Fruit fly (Drosophila melanogaster) whole organism, embryonic: ENCODE measurements around the gene CG13062.

Source experiments
- Atf3 ChIP-seq: fragments of 200-800 bp; sonication (Bioruptor generic); optimal IDR thresholded peaks from 3 replicates; lab custom pipeline; 2016; ENCODE audit warnings: missing biosample characterization, missing genetic modification characterization
- Blimp-1 ChIP-seq: fragments of 200-800 bp; sonication (Bioruptor generic); optimal IDR thresholded peaks from 3 replicates; lab custom pipeline; 2018; ENCODE audit warnings: missing biosample characterization, missing genetic modification characterization, mild to moderate bottlenecking, moderate library complexity, missing genetic modification reagents
- CG11504 ChIP-seq: fragments of 200-800 bp; sonication (Bioruptor generic); optimal IDR thresholded peaks from 3 replicates; lab custom pipeline; 2019; ENCODE audit warnings: missing biosample characterization, mild to moderate bottlenecking, missing genetic modification characterization, moderate library complexity
- CG12236 ChIP-seq: fragments of 200-800 bp; sonication (Bioruptor generic); optimal IDR thresholded peaks from 2 replicates; lab custom pipeline; 2016; ENCODE audit warnings: missing biosample characterization, missing genetic modification characterization
- CG1233 ChIP-seq: fragments of 200-800 bp; sonication (Bioruptor generic); optimal IDR thresholded peaks from 4 replicates; lab custom pipeline; 2018; ENCODE audit warnings: missing biosample characterization, mild to moderate bottlenecking, missing genetic modification characterization
- CG12659 ChIP-seq: fragments of 200-800 bp; sonication (Bioruptor generic); optimal IDR thresholded peaks from 3 replicates; lab custom pipeline; 2017; ENCODE audit warnings: mild to moderate bottlenecking, missing biosample characterization, missing genetic modification reagents, missing genetic modification characterization
- CG15269 ChIP-seq: fragments of 200-800 bp; sonication (Bioruptor generic); optimal IDR thresholded peaks from 2 replicates; lab custom pipeline; 2018; ENCODE audit warnings: missing biosample characterization, mild to moderate bottlenecking, missing genetic modification characterization, moderate library complexity
- CG1529 ChIP-seq: fragments of 200-800 bp; sonication (Bioruptor generic); optimal IDR thresholded peaks from 3 replicates; lab custom pipeline; 2018; ENCODE audit warnings: missing biosample characterization, missing genetic modification characterization
- CG15696 ChIP-seq: fragments of 200-800 bp; sonication (Bioruptor generic); optimal IDR thresholded peaks from 2 replicates; lab custom pipeline; 2019; ENCODE audit warnings: missing biosample characterization, mild to moderate bottlenecking, missing genetic modification characterization, moderate library complexity
- CG1647 ChIP-seq: fragments of 200-800 bp; sonication (Bioruptor generic); optimal IDR thresholded peaks from 3 replicates; lab custom pipeline; 2016; ENCODE audit warnings: missing biosample characterization, missing genetic modification characterization
- CG2120 ChIP-seq: fragments of 200-800 bp; sonication (Bioruptor generic); optimal IDR thresholded peaks from 3 replicates; lab custom pipeline; 2016; ENCODE audit warnings: missing biosample characterization, missing genetic modification characterization
- CG30020 ChIP-seq: fragments of 200-800 bp; optimal IDR thresholded peaks from 2 replicates; lab custom pipeline; 2019; ENCODE audit warnings: missing biosample characterization, mild to moderate bottlenecking, missing genetic modification characterization, moderate library complexity
- CG3163 ChIP-seq: fragments of 200-800 bp; sonication (Bioruptor generic); optimal IDR thresholded peaks from 3 replicates; lab custom pipeline; 2016; ENCODE audit warnings: missing biosample characterization, missing genetic modification characterization
- CG34376 ChIP-seq: fragments of 200-800 bp; sonication (Bioruptor generic); optimal IDR thresholded peaks from 2 replicates; lab custom pipeline; 2018; ENCODE audit warnings: missing biosample characterization, mild to moderate bottlenecking, missing genetic modification characterization
- CG6765 ChIP-seq: fragments of 200-800 bp; sonication (Bioruptor generic); optimal IDR thresholded peaks from 3 replicates; lab custom pipeline; 2017; ENCODE audit warnings: missing biosample characterization, mild to moderate bottlenecking, missing genetic modification characterization
- CG7556 ChIP-seq: fragments of 200-800 bp; sonication (Bioruptor generic); optimal IDR thresholded peaks from 2 replicates; lab custom pipeline; 2017; ENCODE audit warnings: missing biosample characterization, mild to moderate bottlenecking, missing genetic modification characterization
- CG7839 ChIP-seq: fragments of 200-800 bp; sonication (Bioruptor generic); optimal IDR thresholded peaks from 3 replicates; lab custom pipeline; 2018; ENCODE audit warnings: missing biosample characterization, mild to moderate bottlenecking, missing genetic modification characterization, moderate library complexity
- CG8359 ChIP-seq: fragments of 200-800 bp; sonication (Bioruptor generic); optimal IDR thresholded peaks from 2 replicates; lab custom pipeline; 2017; ENCODE audit warnings: missing biosample characterization, mild to moderate bottlenecking, missing genetic modification characterization, borderline replicate concordance
- CG9727 ChIP-seq: fragments of 200-800 bp; sonication (Bioruptor generic); optimal IDR thresholded peaks from 3 replicates; lab custom pipeline; 2017; ENCODE audit warnings: missing biosample characterization, mild to moderate bottlenecking, missing genetic modification characterization
- CG9797 ChIP-seq: fragments of 200-800 bp; sonication (Bioruptor generic); optimal IDR thresholded peaks from 3 replicates; lab custom pipeline; 2018; ENCODE audit warnings: missing biosample characterization, mild to moderate bottlenecking, missing genetic modification characterization
- CoRest ChIP-seq: fragments of 200-800 bp; sonication (Bioruptor generic); optimal IDR thresholded peaks from 3 replicates; lab custom pipeline; 2018; ENCODE audit warnings: missing biosample characterization, mild to moderate bottlenecking, missing genetic modification characterization, moderate library complexity
- Deaf1 ChIP-seq: fragments of 200-800 bp; optimal IDR thresholded peaks from 3 replicates; lab custom pipeline; 2019; ENCODE audit warnings: missing biosample characterization, mild to moderate bottlenecking, missing genetic modification characterization, moderate library complexity
- Doc2 ChIP-seq: fragments of 200-800 bp; sonication (Bioruptor generic); IDR thresholded peaks from 2 replicates; pipeline ENCODE4 v1.3.6; 2022; ENCODE audit warnings: missing biosample characterization, missing genetic modification characterization
- H2.0 ChIP-seq: fragments of 200-800 bp; sonication (Bioruptor generic); IDR thresholded peaks from 2 replicates; pipeline ENCODE4 v1.3.6; 2022; ENCODE audit warnings: missing biosample characterization, missing genetic modification characterization
- Mad ChIP-seq: fragments of 200-800 bp; sonication (Bioruptor generic); optimal IDR thresholded peaks from 2 replicates; lab custom pipeline; 2016; ENCODE audit warnings: missing biosample characterization, missing genetic modification characterization
- Oli ChIP-seq: fragments of 200-800 bp; sonication (Bioruptor generic); optimal IDR thresholded peaks from 2 replicates; lab custom pipeline; 2018; ENCODE audit warnings: missing biosample characterization, mild to moderate bottlenecking, missing genetic modification characterization, moderate library complexity
- Ptx1 ChIP-seq: fragments of 200-800 bp; sonication (Bioruptor generic); IDR thresholded peaks from 2 replicates; pipeline ENCODE4 v1.3.6; 2022; ENCODE audit warnings: missing biosample characterization, missing genetic modification characterization
- Scr ChIP-seq: fragments of 200-800 bp; sonication (Bioruptor generic); IDR thresholded peaks from 2 replicates; pipeline ENCODE4 v1.3.6; 2022; ENCODE audit warnings: missing biosample characterization, missing genetic modification characterization; ENCODE audit not compliant: partially characterized antibody
- Sox102F ChIP-seq: fragments of 200-800 bp; sonication (Bioruptor generic); optimal IDR thresholded peaks from 2 replicates; lab custom pipeline; 2018; ENCODE audit warnings: missing biosample characterization, mild to moderate bottlenecking, missing genetic modification characterization, moderate library complexity
- al ChIP-seq: fragments of 200-800 bp; sonication (Bioruptor generic); IDR thresholded peaks from 2 replicates; pipeline ENCODE4 v1.3.6; 2022; ENCODE audit warnings: missing biosample characterization, missing genetic modification characterization
- bigmax ChIP-seq: fragments of 200-800 bp; sonication (Bioruptor generic); optimal IDR thresholded peaks from 2 replicates; lab custom pipeline; 2018; ENCODE audit warnings: missing biosample characterization, mild to moderate bottlenecking, missing genetic modification characterization
- dysf ChIP-seq: fragments of 200-800 bp; sonication (Bioruptor generic); IDR thresholded peaks from 3 replicates; pipeline ENCODE4 v1.3.6; 2022; ENCODE audit warnings: missing biosample characterization, missing genetic modification characterization
- gem ChIP-seq: fragments of 200-800 bp; sonication (Bioruptor generic); optimal IDR thresholded peaks from 2 replicates; lab custom pipeline; 2019; ENCODE audit warnings: missing biosample characterization, mild to moderate bottlenecking, missing genetic modification characterization, moderate library complexity
- gsb-n ChIP-seq: fragments of 200-800 bp; sonication (Bioruptor generic); optimal IDR thresholded peaks from 3 replicates; lab custom pipeline; 2018; ENCODE audit warnings: missing biosample characterization, mild to moderate bottlenecking, missing genetic modification characterization
- hkb ChIP-seq, 2 experiments: fragments of 200-800 bp in 1 of 2; fragments of >200 bp in 1 of 2; sonication (Bioruptor generic) in 1 of 2; IDR thresholded peaks in 1 of 2; optimal IDR thresholded peaks in 1 of 2; 2 replicates each; pipeline versions ENCODE4 v1.3.6 to Lab custom; 2017 to 2022; ENCODE audit warnings: missing biosample characterization in 1 of 2, missing genetic modification characterization in 1 of 2
- kay ChIP-seq: fragments of 200-800 bp; sonication (Bioruptor generic); optimal IDR thresholded peaks from 2 replicates; lab custom pipeline; 2016; ENCODE audit warnings: missing biosample characterization, missing genetic modification characterization
- nmo ChIP-seq: fragments of 200-800 bp; sonication (Bioruptor generic); optimal IDR thresholded peaks from 2 replicates; lab custom pipeline; 2018; ENCODE audit warnings: missing biosample characterization, mild to moderate bottlenecking, missing genetic modification characterization, moderate library complexity
- oc ChIP-seq: fragments of 200-800 bp; sonication (Bioruptor generic); optimal IDR thresholded peaks from 2 replicates; lab custom pipeline; 2018; ENCODE audit warnings: missing biosample characterization, mild to moderate bottlenecking, missing genetic modification characterization, moderate library complexity
- org-1 ChIP-seq: fragments of 200-800 bp; sonication (Bioruptor generic); optimal IDR thresholded peaks from 2 replicates; lab custom pipeline; 2017; ENCODE audit warnings: missing biosample characterization, missing genetic modification characterization
- row ChIP-seq: fragments of 200-800 bp; sonication (Bioruptor generic); IDR thresholded peaks from 3 replicates; pipeline ENCODE4 v1.3.6; 2022; ENCODE audit warnings: missing biosample characterization, missing genetic modification characterization
- slou ChIP-seq: fragments of 200-800 bp; sonication (Bioruptor generic); optimal IDR thresholded peaks from 3 replicates; lab custom pipeline; 2016; ENCODE audit warnings: missing biosample characterization, missing genetic modification characterization
- tna ChIP-seq: fragments of 200-800 bp; sonication (Bioruptor generic); IDR thresholded peaks from 2 replicates; pipeline ENCODE4 v1.3.6; 2022; ENCODE audit warnings: missing biosample characterization, missing genetic modification characterization; ENCODE audit not compliant: partially characterized antibody
- toy ChIP-seq: fragments of 200-800 bp; sonication (Bioruptor generic); IDR thresholded peaks from 2 replicates; pipeline ENCODE4 v1.3.6; 2022; ENCODE audit warnings: missing biosample characterization, missing genetic modification characterization
- unpg ChIP-seq: fragments of 200-800 bp; sonication (Bioruptor generic); optimal IDR thresholded peaks from 3 replicates; lab custom pipeline; 2018; ENCODE audit warnings: missing biosample characterization, mild to moderate bottlenecking, missing genetic modification characterization, moderate library complexity

CG13062 gene

DNA sequence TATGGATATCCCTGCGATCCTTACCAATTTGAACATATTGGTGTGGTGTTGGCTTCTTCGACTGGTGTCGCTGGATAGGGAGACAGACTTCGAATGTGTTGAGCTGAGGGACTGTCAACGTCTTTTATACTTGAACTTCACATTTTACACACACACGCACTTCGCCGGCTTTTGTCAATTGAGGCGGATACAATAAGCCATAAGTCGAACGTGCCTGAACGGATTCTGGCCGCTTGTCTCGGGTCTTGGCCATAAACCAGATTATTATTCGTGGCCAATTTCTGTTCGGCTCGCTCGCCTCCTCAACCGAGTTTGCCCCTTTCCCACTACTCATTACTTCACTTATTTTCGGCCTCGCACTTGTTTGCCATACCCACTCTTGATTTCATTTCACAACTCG is 11.0 kb upstream of the CG13062 start, which contains the start of gene CG13044:
CG13044 (minus strand) TSS at position 101 of the 400 bp plus-strand sequence.
- TF ChIP-seq CG12236 (GFP tag; lab: Kevin White, UChicago) = no peak
- no peak for TF ChIP-seq kay (GFP tag; lab: Kevin White, UChicago)
- TF ChIP-seq Blimp-1 (GFP tag; lab: Kevin White, UChicago) = peak; percentile 16
- no peak for TF ChIP-seq al (GFP tag; lab: Robert Waterston, UW)
- TF ChIP-seq Atf3 (GFP tag; lab: Kevin White, UChicago) = no peak
- no peak for TF ChIP-seq Scr (GFP tag; lab: Robert Waterston, UW)
- no peak for TF ChIP-seq slou (GFP tag; lab: Kevin White, UChicago)
- no peak for TF ChIP-seq CG1529
- no peak for TF ChIP-seq Doc2

DNA sequence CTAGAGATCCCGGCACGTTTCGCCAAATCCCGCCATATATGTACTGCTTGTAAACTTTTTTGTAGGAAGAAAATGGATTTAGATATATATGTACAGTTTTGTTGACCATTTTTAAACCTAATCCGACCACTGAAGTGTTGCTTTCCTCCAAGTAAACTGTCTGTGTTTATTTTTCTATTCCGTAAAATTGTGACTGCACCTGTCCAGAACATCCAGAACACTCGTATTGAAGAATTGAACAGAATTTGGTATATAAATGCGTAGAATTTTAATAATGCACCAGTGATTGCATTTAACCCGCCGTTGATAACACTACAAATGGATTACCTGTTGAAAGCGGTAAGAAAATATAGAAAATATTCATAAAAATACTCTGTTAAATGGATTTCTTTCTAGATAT is 10.1 kb upstream of the CG13062 start, which contains the start of gene CG43249:
CG43249 (plus strand) TSS at position 301 of the 400 bp plus-strand sequence.
- TF ChIP-seq CG9797 (GFP tag; lab: Kevin White, UChicago) = no peak
- no peak for TF ChIP-seq CG9727
- no peak for TF ChIP-seq org-1 (GFP tag; lab: Kevin White, UChicago)
- TF ChIP-seq CG2120 (GFP tag; lab: Kevin White, UChicago) = no peak
- TF ChIP-seq, all 482 proteins: peak for 0

DNA sequence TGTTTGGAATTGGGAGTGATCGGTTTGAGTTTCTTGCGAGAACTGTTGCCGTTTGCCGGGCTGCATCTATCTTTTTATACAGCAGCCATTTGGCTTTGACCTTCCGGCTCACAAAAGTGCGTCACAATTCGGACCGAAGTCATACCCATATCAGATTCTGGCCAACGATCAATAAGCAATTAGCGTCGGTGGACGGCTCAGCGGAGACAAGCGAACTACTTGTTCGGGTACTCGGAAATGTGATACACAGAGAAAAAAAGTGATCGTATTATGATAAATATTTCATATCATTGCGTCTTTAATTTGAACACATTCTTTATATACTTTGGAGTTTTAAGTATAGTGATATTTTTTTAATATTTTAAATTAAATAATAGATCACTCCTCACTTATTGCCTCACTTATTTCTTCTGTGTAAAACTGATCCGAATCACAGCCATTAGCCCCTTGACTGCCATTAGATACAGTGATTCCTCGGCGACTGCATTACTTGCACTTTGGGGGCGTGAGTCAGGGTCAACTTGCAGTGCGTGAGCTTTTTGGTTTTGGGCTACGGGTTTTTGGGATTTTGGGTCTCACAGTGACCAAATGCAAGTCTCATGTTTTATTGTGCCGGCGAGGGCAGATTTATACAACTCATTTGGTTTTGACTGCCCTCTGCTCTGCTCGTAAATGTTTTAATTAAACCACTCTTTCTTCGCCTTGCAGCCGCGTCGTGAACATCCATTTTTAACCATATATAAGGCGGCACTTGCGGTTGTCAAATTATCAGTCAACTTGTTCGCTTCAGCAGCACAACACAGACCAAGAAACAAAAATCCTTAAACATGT is 8.1 kb upstream of the CG13062 start, which contains the start of the genes CG13043 and CG13063:
CG13043 (minus strand) TSS at position 51 of the 831 bp plus-strand sequence.
CG13063 (plus strand) TSS at position 781 of the 831 bp plus-strand sequence.
- TF ChIP-seq CG8359 (no peak), CG6765 (GFP tag; lab: Kevin White, UChicago) (no peak), CG1233 (GFP tag; lab: Kevin White, UChicago) (no peak), unpg (peak; percentile 42), CG34376 (GFP tag; lab: Kevin White, UChicago) (no peak), Oli (tag; lab: Kevin White, UChicago) (peak; percentile 22), CG12659 (no peak), row (GFP tag; lab: Robert Waterston, UW) (peak; percentile 41; the same call in 1 of the 3 replicates), CG15696 (no peak), bigmax (GFP tag; lab: Kevin White, UChicago) (no peak), CoRest (peak; percentile 7), H2.0 (GFP tag; lab: Robert Waterston, UW) (0 out of 2 replicates have a peak, but pooled peaks have one; percentile 17), hkb (optimal IDR thresholded peaks at IDR 0.05; lab: Kevin White, UChicago) (no peak), hkb (GFP tag; IDR thresholded peaks at IDR 0.05; lab: Robert Waterston, UW) (0 out of 2 replicates have a peak, but pooled peaks have one; percentile 25), CG7839 (tag; lab: Kevin White, UChicago) (peak; percentile 26), CG30020 (tag; lab: Kevin White, UChicago) (no peak), CG11504 (tag; lab: Kevin White, UChicago) (peak; percentile 59), Blimp-1 (GFP tag; lab: Kevin White, UChicago) (peak; percentile 27), CG15269 (tag; lab: Kevin White, UChicago) (peak; percentile 41), CG3163 (GFP tag; lab: Kevin White, UChicago) (no peak), gsb-n (tag; lab: Kevin White, UChicago) (peak; percentile 58), CG7556 (GFP tag; lab: Kevin White, UChicago) (peak; percentile 11), dysf (GFP tag; lab: Robert Waterston, UW) (0 out of 3 replicates have a peak, but pooled peaks have one; percentile 31), toy (GFP tag; lab: Robert Waterston, UW) (no peak), Mad (GFP tag; lab: Kevin White, UChicago) (no peak), Deaf1 (peak; percentile 18), Ptx1 (GFP tag; lab: Robert Waterston, UW) (peak; percentile 35; the same call in 1 of the 2 replicates), tna (GFP tag; lab: Robert Waterston, UW) (no peak), CG1647 (GFP tag; lab: Kevin White, UChicago) (no peak), nmo (peak; percentile 10), oc (peak; percentile 7), gem (tag; lab: Kevin White, UChicago) (peak; percentile 59), Sox102F (GFP tag; lab: Kevin White, UChicago) (peak; percentile 35)
